Fruit fly (Drosophila melanogaster): ENCODE results near the gene CG8578.
"Not testable (repeated sequence)": the region's sequence is repeated elsewhere in the genome, so short reads cannot be mapped to it uniquely, and the experiment has no call there.

CG8578 gene

dm6 chrX:15844139-15844538 is at the start of gene CG8578, which contains the start of gene ArgRS:
Gene CG8578 (plus strand): TSS chrX:15844476.
Gene ArgRS (minus strand): TSS chrX:15844145.
- peak; percentile 20 for TF ChIP-seq CG17801 (GFP tag; optimal IDR thresholded peaks at IDR 0.05; ENCODE audit: partially characterized antibody)

- TF ChIP-seq CG17801 (GFP tag; optimal IDR thresholded peaks at IDR 0.05; ENCODE audit: partially characterized antibody) = not testable (repeated sequence)
Measured at dm6 chrX:15795951-15796443, 48.3 kb upstream of the CG8578 start, which contains the start of gene sordd1. Gene sordd1 (minus strand): TSS chrX:15796028.

- TF ChIP-seq CG17801 (GFP tag; optimal IDR thresholded peaks at IDR 0.05; ENCODE audit: partially characterized antibody) = not testable (repeated sequence)
Measured at dm6 chrX:15799085-15799557, 45.2 kb upstream of the CG8578 start, which contains the start of the genes sordd2 and CG15602. Gene sordd2 (minus strand): TSS chrX:15799162. Gene CG15602 (plus strand): TSS chrX:15799426.

dm6 chrX:15802880-15803650 is 41.2 kb upstream of the CG8578 start:
- peak; percentile 6 for TF ChIP-seq CG17801 (GFP tag; optimal IDR thresholded peaks at IDR 0.05; ENCODE audit: partially characterized antibody)

DNA sequence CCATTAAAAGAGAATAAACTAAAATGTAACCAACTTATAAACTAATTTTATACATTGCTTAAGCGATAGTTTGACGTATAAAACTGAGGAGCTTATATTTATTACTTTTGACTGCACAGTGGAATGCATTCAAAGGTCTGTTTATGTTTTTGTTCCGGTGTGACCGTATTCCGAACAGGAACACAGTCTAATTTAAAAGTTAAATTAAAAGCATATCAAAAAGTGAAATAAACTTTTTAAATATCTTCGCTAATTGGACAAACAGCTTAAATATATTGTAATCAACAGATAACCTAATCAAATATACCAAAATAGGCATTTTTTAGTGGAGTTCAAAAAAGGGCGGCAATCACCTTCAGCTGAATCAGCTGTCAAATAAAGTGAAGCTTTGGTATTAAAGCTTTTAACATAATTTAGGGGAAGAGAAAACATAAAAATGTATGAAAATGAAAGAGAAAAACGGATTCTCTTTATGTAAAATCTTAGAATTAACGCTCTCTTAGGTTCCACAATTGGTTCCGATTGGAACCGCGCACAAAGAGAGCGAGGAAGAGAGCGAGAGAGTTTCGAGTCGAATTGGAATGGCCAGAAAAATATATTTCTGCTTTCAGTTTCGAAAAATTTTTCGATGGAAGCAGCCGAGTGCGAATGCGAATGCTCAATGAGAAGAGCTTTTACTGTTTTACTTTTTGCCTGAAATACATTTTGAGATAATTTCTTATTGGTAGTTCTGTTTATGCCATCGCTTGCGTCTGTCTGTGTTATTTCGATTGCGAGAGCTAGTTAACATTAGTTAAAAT is 40.3 kb upstream of the CG8578 start, which contains the start of the genes PGRP-LE and sd:
TSS of gene PGRP-LE (minus strand) at position 117 of the 800 bp plus-strand sequence.
TSS of gene sd (plus strand) at position 607 of the 800 bp plus-strand sequence.
- no peak for TF ChIP-seq CG17801 (GFP tag; optimal IDR thresholded peaks at IDR 0.05; ENCODE audit: partially characterized antibody)

DNA sequence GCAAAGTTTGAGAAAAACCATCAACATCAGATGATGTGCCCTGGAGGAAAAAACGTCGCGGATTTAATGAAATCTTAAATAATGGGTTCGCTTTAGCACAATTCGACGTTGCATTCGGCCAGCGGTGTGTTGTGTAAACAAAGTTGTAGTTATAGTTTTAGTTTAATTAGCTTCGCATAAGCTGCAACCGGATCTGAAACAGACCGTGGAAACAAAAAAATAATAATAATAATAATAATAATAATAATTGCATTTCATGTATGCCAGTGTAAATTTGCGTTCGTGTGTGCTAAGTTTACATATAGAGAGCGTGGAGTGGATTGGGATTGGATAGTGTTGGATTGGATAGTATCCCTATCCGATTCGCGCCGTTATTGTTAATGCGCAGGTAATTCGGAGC is 39.5 kb upstream of the CG8578 start:
- TF ChIP-seq CG17801 (GFP tag; optimal IDR thresholded peaks at IDR 0.05; ENCODE audit: partially characterized antibody) = no peak

DNA sequence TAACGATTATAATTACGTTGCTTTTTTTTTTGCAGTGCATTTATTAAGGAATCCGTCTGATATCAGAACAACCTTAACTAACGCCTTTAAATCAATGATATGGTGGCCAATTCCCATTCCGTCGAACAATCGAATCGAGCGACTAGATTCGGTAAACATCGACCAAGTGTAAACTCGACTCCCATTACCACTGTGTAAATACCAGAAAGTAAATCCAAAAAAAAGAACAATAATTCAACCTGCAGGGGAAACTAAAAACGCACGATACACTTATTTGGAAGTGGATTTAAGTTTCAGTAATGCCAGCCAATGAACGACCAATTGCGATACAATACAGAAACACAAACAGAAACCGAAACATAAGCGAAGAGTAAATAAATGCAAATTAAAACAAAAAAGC is 38.8 kb upstream of the CG8578 start:
- no peak for TF ChIP-seq CG17801 (GFP tag; optimal IDR thresholded peaks at IDR 0.05; ENCODE audit: partially characterized antibody)

DNA sequence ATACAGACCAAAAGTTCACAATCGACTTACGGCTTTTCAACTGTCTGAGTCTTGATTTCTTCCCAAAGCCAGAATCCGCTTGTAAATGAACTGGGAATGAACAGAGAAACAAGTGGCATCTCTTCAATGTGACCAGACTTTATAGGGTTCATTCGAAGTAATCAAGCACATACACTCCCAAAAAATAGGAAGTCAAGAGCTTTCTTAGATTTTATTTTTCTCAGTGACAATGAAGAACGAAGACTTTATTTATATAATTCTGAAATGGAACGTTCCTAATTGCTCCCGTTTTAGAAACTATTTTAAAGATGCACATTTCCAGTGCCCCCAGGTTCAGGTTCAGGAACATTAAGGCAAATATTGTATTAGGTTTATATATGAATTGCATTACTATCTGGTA is 36.4 kb upstream of the CG8578 start:
- no peak for TF ChIP-seq CG17801 (GFP tag; optimal IDR thresholded peaks at IDR 0.05; ENCODE audit: partially characterized antibody)

- TF ChIP-seq CG17801 (GFP tag; optimal IDR thresholded peaks at IDR 0.05; ENCODE audit: partially characterized antibody) = no peak
Measured at dm6 chrX:15809255-15809654, 35.0 kb upstream of the CG8578 start, which contains the start of gene CG8509. Gene CG8509 (plus strand): TSS chrX:15809555.

DNA sequence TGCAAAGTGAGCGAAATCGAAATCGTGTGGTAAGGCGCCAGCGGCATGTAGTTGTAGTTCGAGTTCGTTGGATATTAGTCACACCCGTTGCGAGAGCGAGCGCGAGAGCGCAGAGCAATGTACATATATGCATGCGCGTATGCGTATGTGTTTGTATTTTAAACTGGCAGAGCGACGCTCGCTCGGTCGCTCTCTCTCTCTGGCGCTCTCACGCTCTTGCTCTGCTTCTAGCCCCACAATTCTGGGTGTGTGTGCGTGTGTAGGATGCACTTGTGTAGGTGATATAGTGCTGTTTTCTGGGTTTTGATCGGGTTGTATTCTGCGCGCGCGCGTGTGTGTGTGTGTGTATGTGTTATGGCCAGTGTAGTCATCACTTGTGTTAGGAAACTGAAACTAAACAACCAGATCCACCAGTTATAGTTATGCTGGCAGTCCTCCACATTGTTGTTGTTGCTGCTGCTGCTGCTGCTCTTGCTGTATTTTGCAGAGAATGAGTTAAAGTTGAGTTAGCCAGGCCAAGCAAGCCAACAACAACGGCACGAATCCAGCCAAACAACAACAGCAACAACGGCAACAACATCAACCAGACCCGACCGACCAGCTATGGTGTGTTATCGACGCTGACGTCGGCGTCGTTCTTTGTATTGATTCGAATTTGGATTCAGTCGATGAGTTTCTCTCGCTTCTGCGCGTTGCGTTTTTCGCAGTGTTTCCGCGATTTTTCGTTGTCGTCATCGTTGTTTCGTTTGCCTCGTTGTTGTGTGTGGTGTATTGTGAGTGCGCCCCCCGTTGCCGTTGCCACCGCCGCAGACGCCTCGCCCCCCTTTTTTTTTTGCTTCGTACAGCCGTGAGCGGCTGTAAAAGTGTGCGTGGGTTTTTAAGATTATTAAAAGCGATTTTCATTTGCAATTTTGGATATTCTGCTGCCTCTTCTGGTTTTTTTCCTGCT is 32.3 kb upstream of the CG8578 start:
- TF ChIP-seq CG17801 (GFP tag; optimal IDR thresholded peaks at IDR 0.05; ENCODE audit: partially characterized antibody) = peak; percentile 84

- no peak for TF ChIP-seq CG17801 (GFP tag; optimal IDR thresholded peaks at IDR 0.05; ENCODE audit: partially characterized antibody)
Measured at dm6 chrX:15812615-15812995, 31.7 kb upstream of the CG8578 start.

DNA sequence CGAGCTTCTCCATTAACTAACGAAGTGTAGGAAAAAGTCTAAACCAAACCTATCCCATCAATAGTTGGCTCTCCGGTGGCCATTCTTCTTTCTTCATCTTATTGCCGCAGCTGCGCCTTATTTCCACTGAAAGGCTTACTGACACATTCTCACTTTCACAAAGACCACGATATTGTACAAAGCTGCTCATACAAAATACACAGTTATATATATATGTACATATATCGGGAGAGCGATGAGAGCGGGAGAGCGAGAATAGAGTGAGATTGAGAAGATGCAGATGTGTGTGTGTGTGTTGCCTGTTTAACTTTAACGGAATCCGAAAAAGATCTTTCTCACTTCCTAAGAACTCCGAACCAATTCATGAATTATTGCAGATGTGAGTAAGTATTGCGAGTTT is 31.1 kb upstream of the CG8578 start:
- no peak for TF ChIP-seq CG17801 (GFP tag; optimal IDR thresholded peaks at IDR 0.05; ENCODE audit: partially characterized antibody)

DNA sequence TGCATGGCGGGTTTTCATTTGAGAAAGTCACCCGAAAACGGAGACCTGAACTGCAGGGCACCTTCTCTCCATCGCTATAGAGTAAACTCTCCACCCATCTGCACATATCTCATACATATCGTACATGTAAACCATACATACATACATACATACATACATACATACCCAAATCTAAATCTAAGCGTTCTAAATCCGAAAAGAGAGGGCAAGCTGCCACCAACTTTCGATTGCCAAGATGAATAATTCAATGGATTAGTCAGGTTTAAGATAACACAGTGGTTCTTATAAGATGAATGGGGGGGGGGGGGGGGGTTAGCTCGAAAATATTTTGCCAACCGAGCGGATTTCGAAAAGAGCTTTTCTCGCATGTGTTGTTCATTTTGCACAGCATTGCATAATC is 29.8 kb upstream of the CG8578 start:
- TF ChIP-seq CG17801 (GFP tag; optimal IDR thresholded peaks at IDR 0.05; ENCODE audit: partially characterized antibody) = no peak

DNA sequence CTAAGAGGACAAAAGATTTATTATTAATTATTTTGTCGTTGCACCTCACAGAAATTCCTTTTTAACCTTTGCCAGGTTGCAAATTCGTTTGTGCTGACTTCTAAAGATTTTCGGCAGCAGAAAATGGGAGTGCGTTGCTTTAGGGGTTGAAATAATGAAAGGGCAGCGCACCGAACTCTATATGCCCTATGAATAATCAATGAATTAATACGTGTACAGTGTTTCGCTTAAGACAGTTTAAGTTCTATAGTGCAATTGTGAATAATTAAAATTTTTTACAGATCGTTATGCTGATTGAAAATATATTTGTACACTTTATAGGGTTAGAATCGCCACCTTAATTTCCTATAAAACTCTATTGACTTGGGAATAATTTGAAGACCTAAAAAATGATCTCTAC is 28.1 kb upstream of the CG8578 start:
- TF ChIP-seq CG17801 (GFP tag; optimal IDR thresholded peaks at IDR 0.05; ENCODE audit: partially characterized antibody) = no peak
